Worm (Caenorhabditis elegans): ENCODE data around the gene lact-1.

- TF ChIP-seq sptf-1 (tag; optimal IDR thresholded peaks at IDR 0.05), result no peak
- TF ChIP-seq elt-3 (tag; optimal IDR thresholded peaks at IDR 0.05), result no peak
- TF ChIP-seq pha-4 (tag; optimal IDR thresholded peaks at IDR 0.05), result no peak
Observed at ce11 chrX:7271968-7272367, 11.8 kb upstream of the lact-1 start, which contains the start of gene F46H5.11.
